Worm (Caenorhabditis elegans) whole organism, mixed stage, embryonic: ENCODE results near the gene Y48E1C.4.

Experiments used
- M03D4.4 ChIP-seq: sonication (generic microtip); optimal IDR thresholded peaks from 2 replicates; lab custom pipeline; 2017; ENCODE audit warnings: mild to moderate bottlenecking, missing genetic modification characterization, missing compliant biosample characterization
- bed-3 ChIP-seq: fragments of 200-800 bp; sonication (Bioruptor generic); optimal IDR thresholded peaks from 3 replicates; lab custom pipeline; 2018; ENCODE audit warnings: mild to moderate bottlenecking, missing genetic modification characterization, moderate library complexity, missing compliant biosample characterization
- blmp-1 ChIP-seq: fragments of 150-350 bp; optimal IDR thresholded peaks from 2 replicates; lab custom pipeline; 2014; ENCODE audit warnings: missing biosample characterization, missing genetic modification characterization
- ceh-39 ChIP-seq: fragments of 150-350 bp; optimal IDR thresholded peaks from 2 replicates; lab custom pipeline; 2014; ENCODE audit warnings: missing biosample characterization, missing genetic modification characterization
- ceh-83 ChIP-seq: fragments of 200-800 bp; sonication (Bioruptor generic); optimal IDR thresholded peaks from 2 replicates; lab custom pipeline; 2018; ENCODE audit warnings: mild to moderate bottlenecking, missing genetic modification characterization, missing compliant biosample characterization
- ces-1 ChIP-seq: fragments of 150-350 bp; optimal IDR thresholded peaks from 2 replicates; lab custom pipeline; 2014; ENCODE audit warnings: missing biosample characterization, missing genetic modification reagents, missing genetic modification characterization
- cnd-1 ChIP-seq: fragments of 200-800 bp; sonication (Bioruptor generic); optimal IDR thresholded peaks from 2 replicates; lab custom pipeline; 2018; ENCODE audit warnings: mild to moderate bottlenecking, missing genetic modification characterization, missing compliant biosample characterization
- drap-1 ChIP-seq: fragments of 200-800 bp; sonication (Bioruptor generic); optimal IDR thresholded peaks from 3 replicates; lab custom pipeline; 2018; ENCODE audit warnings: mild to moderate bottlenecking, missing genetic modification characterization, missing compliant biosample characterization
- elt-3 ChIP-seq: fragments of 150-350 bp; optimal IDR thresholded peaks from 2 replicates; lab custom pipeline; 2014; ENCODE audit warnings: missing biosample characterization, missing genetic modification characterization
- flh-1 ChIP-seq: fragments of 200-800 bp; sonication (Bioruptor generic); optimal IDR thresholded peaks from 2 replicates; lab custom pipeline; 2018; ENCODE audit warnings: mild to moderate bottlenecking, missing genetic modification characterization, moderate library complexity, missing compliant biosample characterization
- ham-2 ChIP-seq: fragments of 200-800 bp; sonication (Bioruptor generic); optimal IDR thresholded peaks from 2 replicates; lab custom pipeline; 2018; ENCODE audit warnings: mild to moderate bottlenecking, missing genetic modification characterization, missing compliant biosample characterization
- hlh-1 ChIP-seq: fragments of 150-350 bp; optimal IDR thresholded peaks from 2 replicates; lab custom pipeline; 2014; ENCODE audit warnings: missing biosample characterization, missing genetic modification reagents, missing genetic modification characterization
- lin-13 ChIP-seq: fragments of 150-350 bp; optimal IDR thresholded peaks from 2 replicates; lab custom pipeline; 2014; ENCODE audit warnings: missing biosample characterization, missing genetic modification characterization
- lin-32 ChIP-seq: fragments of 200-800 bp; sonication (Bioruptor generic); optimal IDR thresholded peaks from 2 replicates; lab custom pipeline; 2018; ENCODE audit warnings: mild to moderate bottlenecking, missing genetic modification characterization, missing compliant biosample characterization
- lsy-2 ChIP-seq: fragments of 150-350 bp; optimal IDR thresholded peaks from 2 replicates; lab custom pipeline; 2014; ENCODE audit warnings: missing biosample characterization, missing genetic modification characterization
- mab-5 ChIP-seq: fragments of 150-350 bp; optimal IDR thresholded peaks from 2 replicates; lab custom pipeline; 2014; ENCODE audit warnings: missing biosample characterization, missing genetic modification characterization
- mep-1 ChIP-seq: fragments of 150-350 bp; optimal IDR thresholded peaks from 2 replicates; lab custom pipeline; 2017; ENCODE audit warnings: missing biosample characterization, missing genetic modification reagents, missing genetic modification characterization, inconsistent platforms
- mls-2 ChIP-seq: sonication (generic microtip); optimal IDR thresholded peaks from 2 replicates; lab custom pipeline; 2016; ENCODE audit warnings: mild to moderate bottlenecking, missing genetic modification characterization, moderate library complexity, missing compliant biosample characterization
- nhr-12 ChIP-seq: fragments of 150-350 bp; optimal IDR thresholded peaks from 2 replicates; lab custom pipeline; 2014; ENCODE audit warnings: missing biosample characterization, missing genetic modification characterization
- nhr-2 ChIP-seq: fragments of 150-350 bp; optimal IDR thresholded peaks from 2 replicates; lab custom pipeline; 2014; ENCODE audit warnings: missing biosample characterization, missing genetic modification characterization
- nhr-237 ChIP-seq: fragments of 150-350 bp; optimal IDR thresholded peaks from 2 replicates; lab custom pipeline; 2014; ENCODE audit warnings: missing biosample characterization, missing genetic modification characterization
- nhr-76 ChIP-seq: sonication (generic microtip); optimal IDR thresholded peaks from 2 replicates; lab custom pipeline; 2017; ENCODE audit warnings: missing biosample characterization, missing genetic modification characterization
- sem-2 ChIP-seq: fragments of 200-800 bp; sonication (Bioruptor generic); optimal IDR thresholded peaks from 2 replicates; lab custom pipeline; 2018; ENCODE audit warnings: mild to moderate bottlenecking, missing genetic modification characterization, missing compliant biosample characterization
- snpc-4 ChIP-seq: fragments of 150-350 bp; optimal IDR thresholded peaks from 2 replicates; lab custom pipeline; 2014; ENCODE audit warnings: missing biosample characterization, missing genetic modification characterization
- sptf-1 ChIP-seq: sonication (generic microtip); optimal IDR thresholded peaks from 2 replicates; lab custom pipeline; 2017; ENCODE audit warnings: mild to moderate bottlenecking, missing genetic modification characterization, moderate library complexity, missing compliant biosample characterization
- tbx-8 ChIP-seq: fragments of 200-800 bp; sonication (Bioruptor generic); optimal IDR thresholded peaks from 2 replicates; lab custom pipeline; 2018; ENCODE audit warnings: mild to moderate bottlenecking, missing genetic modification characterization, moderate library complexity, missing compliant biosample characterization
- unc-120 ChIP-seq: sonication (generic microtip); optimal IDR thresholded peaks from 2 replicates; lab custom pipeline; 2017; ENCODE audit warnings: missing genetic modification characterization, missing compliant biosample characterization; ENCODE audit not compliant: poor library complexity, severe bottlenecking
- unc-39 ChIP-seq: fragments of 150-350 bp; optimal IDR thresholded peaks from 2 replicates; lab custom pipeline; 2014; ENCODE audit warnings: missing biosample characterization, missing genetic modification characterization
- unc-62 ChIP-seq: fragments of 150-350 bp; optimal IDR thresholded peaks from 2 replicates; lab custom pipeline; 2014; ENCODE audit warnings: missing biosample characterization, missing genetic modification reagents, missing genetic modification characterization
- zip-8 ChIP-seq: fragments of 150-350 bp; optimal IDR thresholded peaks from 2 replicates; lab custom pipeline; 2014; ENCODE audit warnings: missing biosample characterization, missing genetic modification characterization
- ztf-11 ChIP-seq: fragments of 150-350 bp; optimal IDR thresholded peaks from 2 replicates; lab custom pipeline; 2014; ENCODE audit warnings: missing biosample characterization, missing genetic modification characterization

The Y48E1C.4 gene

ce11 chrII:13477230-13477629 lies 40.6 kb upstream of the Y48E1C.4 start:
- TF ChIP-seq M03D4.4 (tag; lab: Kevin White, UChicago) (peak; percentile 8), unc-39 (tag; lab: Kevin White, UChicago) (no peak), lsy-2 (tag; lab: Kevin White, UChicago) (peak; percentile 32), mep-1 (tag; lab: Kevin White, UChicago) (peak; percentile 41), ces-1 (GFP tag; lab: Kevin White, UChicago) (peak; percentile 30), sptf-1 (tag; lab: Kevin White, UChicago) (peak; percentile 28), hlh-1 (tag; lab: Kevin White, UChicago) (no peak)
- TF ChIP-seq, all 35 proteins: peak for 5

ce11 chrII:13472101-13472500 lies 35.5 kb upstream of the Y48E1C.4 start, which contains the start of gene E01G4.5:
Gene E01G4.5 (plus strand): TSS chrII:13472401.
- peak; percentile 58 for TF ChIP-seq hlh-1 (tag; lab: Kevin White, UChicago)
- no peak for TF ChIP-seq ztf-11 (tag; lab: Kevin White, UChicago)
- TF ChIP-seq ceh-39: no peak
- TF ChIP-seq drap-1 (GFP tag; lab: Kevin White, UChicago): no peak
- TF ChIP-seq nhr-237 (tag; lab: Kevin White, UChicago): no peak
- TF ChIP-seq snpc-4: no peak
- TF ChIP-seq nhr-2 (tag; lab: Kevin White, UChicago): no peak

ce11 chrII:13470655-13471054 lies 34.0 kb upstream of the Y48E1C.4 start:
- TF ChIP-seq ztf-11 (tag; lab: Kevin White, UChicago) (no peak), sem-2 (GFP tag; lab: Kevin White, UChicago) (no peak), nhr-237 (tag; lab: Kevin White, UChicago) (no peak), nhr-2 (tag; lab: Kevin White, UChicago) (no peak), ham-2 (GFP tag; lab: Kevin White, UChicago) (no peak), unc-62 (no peak), mab-5 (tag; lab: Kevin White, UChicago) (no peak), elt-3 (tag; lab: Kevin White, UChicago) (no peak), mep-1 (tag; lab: Kevin White, UChicago) (no peak), ces-1 (GFP tag; lab: Kevin White, UChicago) (no peak), cnd-1 (tag; lab: Kevin White, UChicago) (no peak), tbx-8 (GFP tag; lab: Kevin White, UChicago) (no peak), flh-1 (GFP tag; lab: Kevin White, UChicago) (no peak), ceh-39 (no peak), snpc-4 (no peak), nhr-76 (no peak), lin-32 (GFP tag; lab: Kevin White, UChicago) (no peak)

- peak; percentile 72 for TF ChIP-seq hlh-1 (tag; lab: Kevin White, UChicago)
- TF ChIP-seq elt-3 (tag; lab: Kevin White, UChicago): peak; percentile 48
- TF ChIP-seq unc-120 (tag; lab: Kevin White, UChicago): peak; percentile 52
- no peak for TF ChIP-seq zip-8 (tag; lab: Kevin White, UChicago)
- no peak for TF ChIP-seq blmp-1 (tag; lab: Kevin White, UChicago)
- TF ChIP-seq unc-62: peak; percentile 79
- TF ChIP-seq ham-2 (GFP tag; lab: Kevin White, UChicago): peak; percentile 23
Observed at ce11 chrII:13469043-13469652, 32.5 kb upstream of the Y48E1C.4 start, which contains the start of gene E01G4.3. Gene E01G4.3 (minus strand): TSS chrII:13469602.

- no peak for TF ChIP-seq unc-120 (tag; lab: Kevin White, UChicago)
- no peak for TF ChIP-seq bed-3 (GFP tag; lab: Kevin White, UChicago)
- TF ChIP-seq lin-13 (tag; lab: Kevin White, UChicago): no peak
- TF ChIP-seq unc-39 (tag; lab: Kevin White, UChicago): no peak
- TF ChIP-seq mls-2 (tag; lab: Kevin White, UChicago): no peak
- TF ChIP-seq elt-3 (tag; lab: Kevin White, UChicago): no peak
- no peak for TF ChIP-seq mab-5 (tag; lab: Kevin White, UChicago)
- no peak for TF ChIP-seq unc-62
- TF ChIP-seq ces-1 (GFP tag; lab: Kevin White, UChicago): no peak
- no peak for TF ChIP-seq nhr-12 (tag; lab: Kevin White, UChicago)
- TF ChIP-seq ham-2 (GFP tag; lab: Kevin White, UChicago): no peak
- no peak for TF ChIP-seq tbx-8 (GFP tag; lab: Kevin White, UChicago)
- no peak for TF ChIP-seq lsy-2 (tag; lab: Kevin White, UChicago)
- no peak for TF ChIP-seq nhr-76
- no peak for TF ChIP-seq ceh-83 (GFP tag; lab: Kevin White, UChicago)
- TF ChIP-seq, all 35 proteins: peak for 0
Observed at ce11 chrII:13467838-13468389, 31.3 kb upstream of the Y48E1C.4 start.
